Worm (Caenorhabditis elegans): Measurements from ENCODE around the gene tag-51.

Gene tag-51

ce11 chrIII:853859-854359 is at the start of gene tag-51, which contains the start of gene rnp-5:
tag-51 (plus strand) TSS chrIII:854221.
rnp-5 (minus strand) TSS chrIII:853909.
- TF ChIP-seq ceh-6 (GFP tag; optimal IDR thresholded peaks at IDR 0.05) (no peak), fkh-6 (tag; optimal IDR thresholded peaks at IDR 0.05) (no peak), gmeb-2 (tag; optimal IDR thresholded peaks at IDR 0.05) (no peak), elt-4 (tag; optimal IDR thresholded peaks at IDR 0.05) (no peak), ceh-18 (tag; optimal IDR thresholded peaks at IDR 0.05) (no peak), ref-2 (tag; optimal IDR thresholded peaks at IDR 0.05) (no peak), pqm-1 (tag; optimal IDR thresholded peaks at IDR 0.05) (no peak), ceh-34 (tag; optimal IDR thresholded peaks at IDR 0.05) (no peak), dmd-4 (tag; optimal IDR thresholded peaks at IDR 0.05; ENCODE audit: borderline replicate concordance) (no peak), ceh-2 (tag; optimal IDR thresholded peaks at IDR 0.05) (no peak), tbx-7 (tag; optimal IDR thresholded peaks at IDR 0.05) (no peak), npax-4 (tag; optimal IDR thresholded peaks at IDR 0.05) (no peak), eyg-1 (tag; optimal IDR thresholded peaks at IDR 0.05) (no peak)

ce11 chrIII:811544-811943 is 42.5 kb upstream of the tag-51 start, which contains the start of gene daf-7:
daf-7 (plus strand) TSS chrIII:811844.
- TF ChIP-seq tbx-7 (tag; optimal IDR thresholded peaks at IDR 0.05) (no peak), ceh-30 (tag; optimal IDR thresholded peaks at IDR 0.05) (no peak), ttx-3 (tag; optimal IDR thresholded peaks at IDR 0.05) (no peak), ceh-19 (GFP tag; optimal IDR thresholded peaks at IDR 0.05) (no peak), C08G9.2 (tag; optimal IDR thresholded peaks at IDR 0.05) (no peak), gmeb-2 (tag; optimal IDR thresholded peaks at IDR 0.05) (no peak), hlh-6 (tag; optimal IDR thresholded peaks at IDR 0.05) (no peak), pha-4 (tag; optimal IDR thresholded peaks at IDR 0.05) (no peak), sdc-2 (tag; optimal IDR thresholded peaks at IDR 0.05) (no peak), ceh-34 (tag; optimal IDR thresholded peaks at IDR 0.05) (no peak)

ce11 chrIII:815845-816244 is 38.2 kb upstream of the tag-51 start, which contains the start of gene dac-1:
dac-1 (plus strand) TSS chrIII:816145.
- TF ChIP-seq ceh-45 (GFP tag; IDR thresholded peaks at IDR 0.05) (no peak), npax-4 (tag; optimal IDR thresholded peaks at IDR 0.05) (no peak), dmd-4 (tag; optimal IDR thresholded peaks at IDR 0.05; ENCODE audit: borderline replicate concordance) (no peak), pat-9 (tag; optimal IDR thresholded peaks at IDR 0.05) (no peak), nhr-11 (tag; optimal IDR thresholded peaks at IDR 0.05) (no peak)

ce11 chrIII:819313-819712 is 34.7 kb upstream of the tag-51 start:
- no peak for TF ChIP-seq unc-3 (GFP tag; conservative IDR thresholded peaks at IDR 0.05)
- TF ChIP-seq unc-3 (tag; optimal IDR thresholded peaks at IDR 0.05): no peak
- no peak for TF ChIP-seq sdc-2 (tag; optimal IDR thresholded peaks at IDR 0.05)
- TF ChIP-seq T23F11.4 (GFP tag; optimal IDR thresholded peaks at IDR 0.05): no peak
- TF ChIP-seq fkh-10 (GFP tag; optimal IDR thresholded peaks at IDR 0.05): no peak
- TF ChIP-seq unc-55 (GFP tag; optimal IDR thresholded peaks at IDR 0.05): no peak
- TF ChIP-seq ceh-22 (tag; optimal IDR thresholded peaks at IDR 0.05): no peak
- TF ChIP-seq ttx-3 (tag; optimal IDR thresholded peaks at IDR 0.05): no peak
- no peak for TF ChIP-seq madf-2 (tag; optimal IDR thresholded peaks at IDR 0.05)
- no peak for TF ChIP-seq rnt-1 (tag; optimal IDR thresholded peaks at IDR 0.05)
- TF ChIP-seq elt-2 (tag; optimal IDR thresholded peaks at IDR 0.05): no peak
- no peak for TF ChIP-seq pha-4 (tag; optimal IDR thresholded peaks at IDR 0.05)
- no peak for TF ChIP-seq unc-42 (tag; optimal IDR thresholded peaks at IDR 0.05)
- no peak for TF ChIP-seq ceh-31 (tag; optimal IDR thresholded peaks at IDR 0.05)
- TF ChIP-seq ceh-19 (GFP tag; optimal IDR thresholded peaks at IDR 0.05): no peak
- TF ChIP-seq pha-2 (tag; optimal IDR thresholded peaks at IDR 0.05): no peak
- no peak for TF ChIP-seq ets-4 (tag; optimal IDR thresholded peaks at IDR 0.05)
- no peak for TF ChIP-seq elt-4 (tag; optimal IDR thresholded peaks at IDR 0.05)
- TF ChIP-seq hlh-15 (tag; optimal IDR thresholded peaks at IDR 0.05): no peak
- TF ChIP-seq ahr-1 (tag; optimal IDR thresholded peaks at IDR 0.05): no peak

Measured in whole organism, late embryonic.